Worm (Caenorhabditis elegans): Measurements from ENCODE around the gene F45B8.5.

DNA sequence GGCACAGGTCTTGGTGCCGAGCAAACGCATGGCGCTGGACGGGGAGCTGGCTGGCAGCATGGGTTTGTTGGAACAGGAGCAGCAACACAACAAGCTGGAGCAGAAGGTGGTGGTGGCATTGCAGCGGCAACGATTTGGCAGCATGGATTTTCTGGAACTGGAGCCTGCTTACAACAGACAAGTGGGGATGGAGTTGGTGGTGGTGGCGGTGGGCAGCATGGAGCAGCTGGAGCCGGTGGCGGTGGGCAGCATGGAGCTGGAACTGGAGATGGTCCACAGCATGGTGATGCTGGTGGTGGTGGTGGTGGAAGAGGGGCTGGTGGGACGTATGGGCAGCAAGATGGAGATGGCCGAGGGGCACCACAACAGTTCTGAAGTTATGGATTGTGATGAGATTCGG, 5.0 kb upstream of the F45B8.5 start:
- TF ChIP-seq nhr-6 (tag; optimal IDR thresholded peaks at IDR 0.05) (no peak), hmg-1.1 (GFP tag; IDR thresholded peaks at IDR 0.05) (no peak), ama-1 (optimal IDR thresholded peaks at IDR 0.05) (no peak), nhr-25 (tag; optimal IDR thresholded peaks at IDR 0.05; ENCODE audit: borderline replicate concordance, insufficient read depth) (no peak), lin-39 (tag; optimal IDR thresholded peaks at IDR 0.05) (no peak), snpc-4 (tag; optimal IDR thresholded peaks at IDR 0.05) (no peak), hlh-30 (tag; optimal IDR thresholded peaks at IDR 0.05; ENCODE audit: insufficient read depth) (no peak), arid-1 (GFP tag; conservative IDR thresholded peaks at IDR 0.05) (no peak), R02D3.7 (tag; optimal IDR thresholded peaks at IDR 0.05) (no peak), dmd-6 (GFP tag; IDR thresholded peaks at IDR 0.05) (no peak)

Data from whole organism, L4 larva.